Worm (Caenorhabditis elegans) whole organism, late embryonic: Measurements from ENCODE around the gene F56D2.8.

Source experiments
- dmd-4 ChIP-seq: sonication (generic microtip); optimal IDR thresholded peaks from 2 replicates; lab custom pipeline; 2016; ENCODE audit warnings: borderline replicate concordance, missing genetic modification characterization, missing compliant biosample characterization
- pha-4 ChIP-seq: fragments of 150-350 bp; optimal IDR thresholded peaks from 2 replicates; lab custom pipeline; 2018; ENCODE audit warnings: missing biosample characterization, missing genetic modification reagents, missing genetic modification characterization
- pqm-1 ChIP-seq: sonication (generic microtip); optimal IDR thresholded peaks from 2 replicates; lab custom pipeline; 2016; ENCODE audit warnings: missing genetic modification characterization, missing compliant biosample characterization
- ref-2 ChIP-seq: sonication (generic microtip); optimal IDR thresholded peaks from 2 replicates; lab custom pipeline; 2016; ENCODE audit warnings: missing genetic modification characterization, missing compliant biosample characterization
- sox-4 ChIP-seq: sonication (generic microtip); optimal IDR thresholded peaks from 2 replicates; lab custom pipeline; 2017; ENCODE audit warnings: mild to moderate bottlenecking, missing genetic modification characterization, inconsistent platforms, missing compliant biosample characterization

ce11 chrIII:5622232-5623009 is 39.8 kb upstream of the F56D2.8 start:
- TF ChIP-seq pha-4 (tag; lab: Kevin White, UChicago) (no peak), sox-4 (tag; lab: Kevin White, UChicago) (no peak), dmd-4 (tag; lab: Kevin White, UChicago) (no peak), ref-2 (tag; lab: Kevin White, UChicago) (no peak), pqm-1 (no peak)
